Worm (Caenorhabditis elegans): Measurements from ENCODE around the gene Y46G5A.14.

DNA sequence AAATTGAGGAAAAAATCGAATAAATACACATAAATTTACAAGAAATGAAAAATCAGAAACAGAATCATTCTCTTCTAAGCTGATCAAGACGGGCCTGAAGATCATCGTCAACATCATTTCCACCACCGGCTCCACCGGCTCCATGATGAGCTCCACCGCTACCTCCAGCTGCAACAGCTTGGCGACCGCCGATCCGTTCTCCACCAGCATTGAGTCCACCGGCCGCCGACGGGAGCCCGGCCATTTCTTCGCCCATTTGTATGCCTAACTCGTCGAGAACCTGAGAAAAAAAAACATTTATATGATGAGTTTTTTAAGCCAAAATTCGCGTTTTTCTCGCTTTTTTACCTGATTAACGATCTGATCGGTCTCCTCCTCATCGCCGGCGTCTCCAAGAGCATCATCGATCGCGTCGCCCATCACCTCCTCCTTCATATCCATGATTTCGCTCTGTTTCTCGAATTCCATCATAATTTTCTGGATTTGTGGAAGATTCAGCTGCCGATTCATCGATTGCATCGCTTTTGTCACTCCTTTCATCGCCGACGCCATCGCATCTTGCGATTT lies 7.2 kb upstream of the Y46G5A.14 start:
- no peak for TF ChIP-seq ama-1 (optimal IDR thresholded peaks at IDR 0.05)
- no peak for TF ChIP-seq B0310.2 (tag; optimal IDR thresholded peaks at IDR 0.05)
- no peak for TF ChIP-seq aly-1 (tag; optimal IDR thresholded peaks at IDR 0.05)
- TF ChIP-seq hmg-4 (GFP tag; optimal IDR thresholded peaks at IDR 0.05) = no peak
- TF ChIP-seq sea-1 (GFP tag; conservative IDR thresholded peaks at IDR 0.05) = no peak
- no peak for TF ChIP-seq tbx-11 (GFP tag; IDR thresholded peaks at IDR 0.05)
- TF ChIP-seq ets-7 (tag; optimal IDR thresholded peaks at IDR 0.05) = no peak
- no peak for TF ChIP-seq pes-1 (GFP tag; IDR thresholded peaks at IDR 0.05)
- no peak for TF ChIP-seq tbx-37 (GFP tag; conservative IDR thresholded peaks at IDR 0.05)
- no peak for TF ChIP-seq ceh-36 (tag; optimal IDR thresholded peaks at IDR 0.05)
- TF ChIP-seq flt-1 (GFP tag; IDR thresholded peaks at IDR 0.05) = no peak
